Fruit fly (Drosophila melanogaster) whole organism, embryonic: Measurements from ENCODE around the gene NijC.

Source experiments
- B-H2 ChIP-seq: fragments of 200-800 bp; sonication (Bioruptor generic); optimal IDR thresholded peaks from 2 replicates; lab custom pipeline; 2018; ENCODE audit warnings: missing biosample characterization, mild to moderate bottlenecking, missing genetic modification characterization
- CG10431 ChIP-seq: fragments of 200-800 bp; sonication (Bioruptor generic); optimal IDR thresholded peaks from 3 replicates; lab custom pipeline; 2018; ENCODE audit warnings: missing biosample characterization, mild to moderate bottlenecking, missing genetic modification characterization
- CG1233 ChIP-seq: fragments of 200-800 bp; sonication (Bioruptor generic); optimal IDR thresholded peaks from 4 replicates; lab custom pipeline; 2018; ENCODE audit warnings: missing biosample characterization, mild to moderate bottlenecking, missing genetic modification characterization
- CG12659 ChIP-seq: fragments of 200-800 bp; sonication (Bioruptor generic); optimal IDR thresholded peaks from 3 replicates; lab custom pipeline; 2017; ENCODE audit warnings: mild to moderate bottlenecking, missing biosample characterization, missing genetic modification reagents, missing genetic modification characterization
- CG16779 ChIP-seq: fragments of 200-800 bp; sonication (Bioruptor generic); IDR thresholded peaks from 2 replicates; pipeline ENCODE4 v1.3.6; 2022; ENCODE audit warnings: missing biosample characterization, missing genetic modification characterization
- CG17361 ChIP-seq: fragments of 200-800 bp; sonication (Bioruptor generic); IDR thresholded peaks from 3 replicates; pipeline ENCODE4 v1.3.6; 2022; ENCODE audit warnings: missing biosample characterization, missing genetic modification characterization
- CG17385 ChIP-seq: fragments of 200-800 bp; sonication (Bioruptor generic); optimal IDR thresholded peaks from 3 replicates; lab custom pipeline; 2018; ENCODE audit warnings: missing biosample characterization, mild to moderate bottlenecking, missing genetic modification characterization
- CG17912 ChIP-seq: fragments of 200-800 bp; sonication (Bioruptor generic); optimal IDR thresholded peaks from 2 replicates; lab custom pipeline; 2018; ENCODE audit warnings: missing biosample characterization, mild to moderate bottlenecking, missing genetic modification characterization
- CG2116 ChIP-seq: fragments of 200-800 bp; sonication (Bioruptor generic); optimal IDR thresholded peaks from 3 replicates; lab custom pipeline; 2018; ENCODE audit warnings: missing biosample characterization, mild to moderate bottlenecking, missing genetic modification characterization
- CG2202 ChIP-seq: fragments of 200-800 bp; sonication (Bioruptor generic); optimal IDR thresholded peaks from 2 replicates; lab custom pipeline; 2018; ENCODE audit warnings: missing biosample characterization, mild to moderate bottlenecking, missing genetic modification characterization
- CG31441 ChIP-seq: fragments of 200-800 bp; sonication (Bioruptor generic); IDR thresholded peaks from 2 replicates; pipeline ENCODE4 v1.3.6; 2022; ENCODE audit warnings: missing biosample characterization, missing genetic modification characterization
- CG32532 ChIP-seq: fragments of 200-800 bp; sonication (Bioruptor generic); IDR thresholded peaks from 2 replicates; pipeline ENCODE4 v1.3.6; 2022; ENCODE audit warnings: missing biosample characterization, missing genetic modification characterization
- CG32772 ChIP-seq: fragments of 200-800 bp; sonication (Bioruptor generic); IDR thresholded peaks from 2 replicates; pipeline ENCODE4 v1.3.6; 2022; ENCODE audit warnings: missing biosample characterization, missing genetic modification characterization
- CG3407 ChIP-seq: fragments of 200-800 bp; sonication (Bioruptor generic); optimal IDR thresholded peaks from 2 replicates; lab custom pipeline; 2018; ENCODE audit warnings: missing biosample characterization, mild to moderate bottlenecking, missing genetic modification characterization
- CG4820 ChIP-seq: fragments of 200-800 bp; sonication (Bioruptor generic); optimal IDR thresholded peaks from 3 replicates; lab custom pipeline; 2016; ENCODE audit warnings: missing biosample characterization, missing genetic modification characterization
- CG6654 ChIP-seq: fragments of 200-800 bp; sonication (Bioruptor generic); optimal IDR thresholded peaks from 2 replicates; lab custom pipeline; 2017; ENCODE audit warnings: missing biosample characterization, mild to moderate bottlenecking, missing genetic modification characterization
- CG7271 ChIP-seq: fragments of 200-800 bp; sonication (Bioruptor generic); optimal IDR thresholded peaks from 2 replicates; lab custom pipeline; 2018; ENCODE audit warnings: missing biosample characterization, mild to moderate bottlenecking, missing genetic modification characterization, moderate library complexity
- CG8388 ChIP-seq: fragments of 200-800 bp; sonication (Bioruptor generic); optimal IDR thresholded peaks from 2 replicates; lab custom pipeline; 2019; ENCODE audit warnings: missing biosample characterization, mild to moderate bottlenecking, missing genetic modification characterization, moderate library complexity
- CoRest ChIP-seq: fragments of 200-800 bp; sonication (Bioruptor generic); optimal IDR thresholded peaks from 3 replicates; lab custom pipeline; 2018; ENCODE audit warnings: missing biosample characterization, mild to moderate bottlenecking, missing genetic modification characterization, moderate library complexity
- Drgx ChIP-seq: fragments of 200-800 bp; sonication (Bioruptor generic); IDR thresholded peaks from 2 replicates; pipeline ENCODE4 v1.3.6; 2022; ENCODE audit warnings: missing biosample characterization, missing genetic modification characterization
- GATAe ChIP-seq: fragments of 200-800 bp; sonication (Bioruptor generic); conservative IDR thresholded peaks from 2 replicates; pipeline ENCODE4 v1.3.6; 2022; ENCODE audit warnings: missing biosample characterization, missing genetic modification characterization
- HHEX ChIP-seq: fragments of 200-800 bp; sonication (Bioruptor generic); optimal IDR thresholded peaks from 3 replicates; lab custom pipeline; 2017; ENCODE audit warnings: missing biosample characterization, mild to moderate bottlenecking, missing genetic modification characterization, missing genetic modification reagents
- HLH3B ChIP-seq: fragments of 200-800 bp; sonication (Bioruptor generic); IDR thresholded peaks from 2 replicates; pipeline ENCODE4 v1.3.6; 2022; ENCODE audit warnings: missing biosample characterization, missing genetic modification characterization
- Hand ChIP-seq: fragments of 200-800 bp; sonication (Bioruptor generic); optimal IDR thresholded peaks from 2 replicates; lab custom pipeline; 2017; ENCODE audit warnings: mild to moderate bottlenecking, missing biosample characterization, missing genetic modification reagents, missing genetic modification characterization
- Hey ChIP-seq: fragments of 200-800 bp; sonication (Bioruptor generic); optimal IDR thresholded peaks from 3 replicates; lab custom pipeline; 2018; ENCODE audit warnings: missing biosample characterization, mild to moderate bottlenecking, missing genetic modification characterization
- Lhr ChIP-seq: fragments of 200-800 bp; sonication (Bioruptor generic); optimal IDR thresholded peaks from 3 replicates; lab custom pipeline; 2017; ENCODE audit warnings: mild to moderate bottlenecking, missing biosample characterization, missing genetic modification reagents, missing genetic modification characterization
- Lim3 ChIP-seq: fragments of 200-800 bp; sonication (Bioruptor generic); IDR thresholded peaks from 2 replicates; pipeline ENCODE4 v1.3.6; 2022; ENCODE audit warnings: missing biosample characterization, missing genetic modification characterization
- Lpt ChIP-seq: fragments of >200 bp; optimal IDR thresholded peaks from 2 replicates; lab custom pipeline; 2018; ENCODE audit warnings: missing biosample characterization, missing genetic modification characterization
- MTF-1 ChIP-seq: fragments of 200-800 bp; sonication (Bioruptor generic); optimal IDR thresholded peaks from 2 replicates; lab custom pipeline; 2018; ENCODE audit warnings: missing biosample characterization, mild to moderate bottlenecking, missing genetic modification characterization, borderline replicate concordance
- Max ChIP-seq: fragments of 200-800 bp; sonication (Bioruptor generic); optimal IDR thresholded peaks from 2 replicates; lab custom pipeline; 2016; ENCODE audit warnings: missing biosample characterization, mild to moderate bottlenecking, missing genetic modification characterization
- NC2α ChIP-seq: fragments of 200-800 bp; sonication (Bioruptor generic); optimal IDR thresholded peaks from 2 replicates; lab custom pipeline; 2016; ENCODE audit warnings: missing biosample characterization, missing genetic modification characterization
- Opbp ChIP-seq: fragments of 200-800 bp; sonication (Bioruptor generic); IDR thresholded peaks from 3 replicates; pipeline ENCODE4 v1.3.6; 2022; ENCODE audit warnings: missing biosample characterization, missing genetic modification characterization; ENCODE audit not compliant: partially characterized antibody
- Six4 ChIP-seq: fragments of 200-800 bp; sonication (Bioruptor generic); optimal IDR thresholded peaks from 2 replicates; lab custom pipeline; 2016; ENCODE audit warnings: missing biosample characterization, missing genetic modification characterization
- TFAM ChIP-seq: fragments of 200-800 bp; sonication (Bioruptor generic); optimal IDR thresholded peaks from 2 replicates; lab custom pipeline; 2017; ENCODE audit warnings: missing biosample characterization, missing genetic modification characterization, inconsistent platforms
- ara ChIP-seq: fragments of 200-800 bp; sonication (Bioruptor generic); IDR thresholded peaks from 2 replicates; pipeline ENCODE4 v1.3.6; 2022; ENCODE audit warnings: missing biosample characterization, missing genetic modification characterization
- cg ChIP-seq: fragments of 200-800 bp; sonication (Bioruptor generic); optimal IDR thresholded peaks from 3 replicates; lab custom pipeline; 2019; ENCODE audit warnings: missing biosample characterization, mild to moderate bottlenecking, missing genetic modification characterization, moderate library complexity
- crol ChIP-seq: fragments of 200-800 bp; sonication (Bioruptor generic); IDR thresholded peaks from 2 replicates; pipeline ENCODE4 v1.3.6; 2022; ENCODE audit warnings: missing biosample characterization, missing genetic modification characterization
- cwo ChIP-seq: fragments of 200-800 bp; sonication (Bioruptor generic); optimal IDR thresholded peaks from 3 replicates; lab custom pipeline; 2017; ENCODE audit warnings: missing biosample characterization, missing genetic modification characterization, mild to moderate bottlenecking, moderate library complexity, missing genetic modification reagents
- dysf ChIP-seq: fragments of 200-800 bp; sonication (Bioruptor generic); IDR thresholded peaks from 3 replicates; pipeline ENCODE4 v1.3.6; 2022; ENCODE audit warnings: missing biosample characterization, missing genetic modification characterization
- en ChIP-seq: fragments of 200-800 bp; sonication (Bioruptor generic); optimal IDR thresholded peaks from 2 replicates; lab custom pipeline; 2016; ENCODE audit warnings: missing biosample characterization, missing genetic modification characterization
- jigr1 ChIP-seq: fragments of 200-800 bp; sonication (Bioruptor generic); IDR thresholded peaks from 3 replicates; pipeline ENCODE4 v1.3.6; 2022; ENCODE audit warnings: missing biosample characterization, missing genetic modification characterization
- lbe ChIP-seq: fragments of 200-800 bp; sonication (Bioruptor generic); optimal IDR thresholded peaks from 2 replicates; lab custom pipeline; 2016; ENCODE audit warnings: missing biosample characterization, mild to moderate bottlenecking, missing genetic modification characterization
- luna ChIP-seq: fragments of 200-800 bp; sonication (Bioruptor generic); optimal IDR thresholded peaks from 2 replicates; lab custom pipeline; 2016; ENCODE audit warnings: missing biosample characterization, missing genetic modification characterization
- mam ChIP-seq: fragments of 200-800 bp; sonication (Bioruptor generic); optimal IDR thresholded peaks from 3 replicates; lab custom pipeline; 2016; ENCODE audit warnings: missing biosample characterization, missing genetic modification characterization
- nerfin-1 ChIP-seq: fragments of 200-800 bp; sonication (Bioruptor generic); optimal IDR thresholded peaks from 3 replicates; lab custom pipeline; 2019; ENCODE audit warnings: missing biosample characterization, mild to moderate bottlenecking, missing genetic modification characterization, moderate library complexity
- pho ChIP-seq: fragments of 200-800 bp; sonication (Bioruptor generic); optimal IDR thresholded peaks from 2 replicates; lab custom pipeline; 2016; ENCODE audit warnings: missing biosample characterization, missing genetic modification characterization
- pita ChIP-seq: fragments of 200-800 bp; sonication (Bioruptor generic); optimal IDR thresholded peaks from 2 replicates; lab custom pipeline; 2017; ENCODE audit warnings: missing biosample characterization, mild to moderate bottlenecking, missing genetic modification characterization
- ro ChIP-seq: fragments of 200-800 bp; sonication (Bioruptor generic); IDR thresholded peaks from 2 replicates; pipeline ENCODE4 v1.3.6; 2022; ENCODE audit warnings: missing biosample characterization, missing genetic modification characterization
- unpg ChIP-seq: fragments of 200-800 bp; sonication (Bioruptor generic); optimal IDR thresholded peaks from 3 replicates; lab custom pipeline; 2018; ENCODE audit warnings: missing biosample characterization, mild to moderate bottlenecking, missing genetic modification characterization, moderate library complexity
- wdn ChIP-seq: fragments of 200-800 bp; sonication (Bioruptor generic); IDR thresholded peaks from 2 replicates; pipeline ENCODE4 v1.3.6; 2022; ENCODE audit warnings: missing biosample characterization, missing genetic modification characterization
- wek ChIP-seq: fragments of 200-800 bp; sonication (Bioruptor generic); optimal IDR thresholded peaks from 3 replicates; lab custom pipeline; 2018; ENCODE audit warnings: missing biosample characterization, mild to moderate bottlenecking, missing genetic modification characterization, moderate library complexity

NijC gene

dm6 chr3R:12722392-12722914 is 27.5 kb downstream of the NijC start, which contains the start of gene Men:
TSS of gene Men (minus strand) at chr3R:12722442.
- TF ChIP-seq NC2α (GFP tag; lab: Kevin White, UChicago) (no peak), nerfin-1 (tag; lab: Kevin White, UChicago) (peak; percentile 58), Six4 (GFP tag; lab: Kevin White, UChicago) (peak; percentile 13), B-H2 (no peak), Lim3 (GFP tag; lab: Robert Waterston, UW) (no peak), CG12659 (GFP tag; lab: Kevin White, UChicago) (peak; percentile 70), CG2116 (no peak), wek (no peak), HHEX (GFP tag; lab: Kevin White, UChicago) (peak; percentile 39), CG32772 (GFP tag; lab: Robert Waterston, UW) (peak; percentile 27; the same call in 1 of the 2 replicates), CoRest (tag; lab: Kevin White, UChicago) (peak; percentile 78), unpg (GFP tag; lab: Kevin White, UChicago) (peak; percentile 75), CG31441 (GFP tag; lab: Robert Waterston, UW) (peak; percentile 81), cwo (peak; percentile 73), ro (peak; percentile 19; the same call in 1 of the 2 replicates), Lhr (GFP tag; lab: Kevin White, UChicago) (no peak), CG4820 (peak; percentile 40), Lpt (GFP tag; lab: Kevin White, UChicago) (no peak), dysf (peak; percentile 80), CG17361 (peak; percentile 81), Opbp (GFP tag; lab: Robert Waterston, UW) (no peak), crol (GFP tag; lab: Robert Waterston, UW) (no peak), CG16779 (GFP tag; lab: Robert Waterston, UW) (no peak), HLH3B (GFP tag; lab: Robert Waterston, UW) (peak; percentile 66), pho (no peak), Max (GFP tag; lab: Kevin White, UChicago) (peak; percentile 21), ara (GFP tag; lab: Robert Waterston, UW) (0 out of 2 replicates have a peak, but pooled peaks have one; percentile 9), CG10431 (GFP tag; lab: Kevin White, UChicago) (no peak), MTF-1 (no peak), CG2202 (tag; lab: Kevin White, UChicago) (peak; percentile 7), CG1233 (GFP tag; lab: Kevin White, UChicago) (no peak), Drgx (GFP tag; lab: Robert Waterston, UW) (peak; percentile 65; the same call in 1 of the 2 replicates), CG7271 (tag; lab: Kevin White, UChicago) (no peak), jigr1 (GFP tag; lab: Robert Waterston, UW) (no peak), CG3407 (GFP tag; lab: Kevin White, UChicago) (peak; percentile 37), luna (GFP tag; lab: Kevin White, UChicago) (no peak), CG17912 (GFP tag; lab: Kevin White, UChicago) (no peak), wdn (GFP tag; lab: Robert Waterston, UW) (no peak; the same call in 1 of the 2 replicates), CG17385 (GFP tag; lab: Kevin White, UChicago) (peak; percentile 62), Hand (GFP tag; lab: Kevin White, UChicago) (no peak), cg (GFP tag; lab: Kevin White, UChicago) (no peak), en (no peak), pita (no peak), TFAM (GFP tag; lab: Kevin White, UChicago) (no peak), CG8388 (peak; percentile 71), CG32532 (GFP tag; lab: Robert Waterston, UW) (peak; percentile 60), CG6654 (GFP tag; lab: Kevin White, UChicago) (no peak), lbe (GFP tag; lab: Kevin White, UChicago) (no peak), GATAe (GFP tag; lab: Robert Waterston, UW) (no peak), Hey (tag; lab: Kevin White, UChicago) (no peak), mam (GFP tag; lab: Kevin White, UChicago) (no peak)
